Fruit fly (Drosophila melanogaster) whole organism, pupa: ENCODE data around the gene CG1092.

Source experiments
- CG12605 ChIP-seq: fragments of 200-800 bp; sonication (Bioruptor generic); IDR thresholded peaks from 2 replicates; pipeline ENCODE4 v1.3.6; 2022; ENCODE audit warnings: missing biosample characterization, missing genetic modification characterization
- CG17806 ChIP-seq: fragments of 200-800 bp; sonication (Bioruptor generic); optimal IDR thresholded peaks from 2 replicates; lab custom pipeline; 2018; ENCODE audit warnings: missing biosample characterization, mild to moderate bottlenecking, missing genetic modification characterization, moderate library complexity
- CG34367 ChIP-seq: fragments of 200-800 bp; sonication (Bioruptor generic); optimal IDR thresholded peaks from 2 replicates; lab custom pipeline; 2018; ENCODE audit warnings: missing biosample characterization, mild to moderate bottlenecking, missing genetic modification characterization
- CG4496 ChIP-seq: fragments of 200-800 bp; sonication (Bioruptor generic); IDR thresholded peaks from 3 replicates; pipeline ENCODE4 v1.3.6; 2022; ENCODE audit warnings: missing biosample characterization, missing genetic modification characterization
- CG8301 ChIP-seq: fragments of 200-800 bp; sonication (Bioruptor generic); optimal IDR thresholded peaks from 2 replicates; lab custom pipeline; 2018; ENCODE audit warnings: missing biosample characterization, mild to moderate bottlenecking, missing genetic modification characterization
- CG9948 ChIP-seq: fragments of 200-800 bp; sonication (Bioruptor generic); optimal IDR thresholded peaks from 2 replicates; lab custom pipeline; 2018; ENCODE audit warnings: missing biosample characterization, mild to moderate bottlenecking, missing genetic modification characterization, moderate library complexity
- D1 ChIP-seq: fragments of 200-800 bp; sonication (Bioruptor generic); optimal IDR thresholded peaks from 2 replicates; lab custom pipeline; 2018; ENCODE audit warnings: missing biosample characterization, mild to moderate bottlenecking, missing genetic modification characterization, moderate library complexity
- EcR ChIP-seq: fragments of 200-800 bp; sonication (Bioruptor generic); optimal IDR thresholded peaks from 3 replicates; lab custom pipeline; 2019; ENCODE audit warnings: missing biosample characterization, missing genetic modification characterization, mild to moderate bottlenecking, moderate library complexity, missing genetic modification reagents
- Ets98B ChIP-seq: fragments of 200-800 bp; sonication (Bioruptor generic); IDR thresholded peaks from 2 replicates; pipeline ENCODE4 v1.3.6; 2022; ENCODE audit warnings: missing biosample characterization, missing genetic modification characterization
- Pif1A ChIP-seq: fragments of 200-800 bp; sonication (Bioruptor generic); optimal IDR thresholded peaks from 3 replicates; lab custom pipeline; 2016; ENCODE audit warnings: missing biosample characterization, missing genetic modification characterization

DNA sequence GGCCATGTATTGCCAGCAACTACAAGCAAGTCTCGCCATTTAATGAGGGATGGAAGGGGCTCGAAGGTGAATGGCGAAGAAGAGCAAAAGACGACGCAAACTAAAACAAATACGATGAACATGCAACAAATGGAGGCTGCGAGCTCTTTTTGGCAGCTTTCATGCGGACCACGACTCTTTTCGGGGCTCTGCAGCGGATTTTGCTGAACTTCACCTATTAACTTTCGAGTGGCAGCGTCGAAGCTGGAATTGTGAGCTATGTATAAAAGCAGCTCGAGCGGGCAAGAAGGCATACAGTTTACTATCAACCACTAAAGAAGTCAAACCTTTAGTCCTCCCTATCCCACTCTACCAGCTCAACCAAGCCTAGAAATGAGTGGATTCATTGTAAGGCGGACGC lies 12.2 kb upstream of the CG1092 start, which contains the start of gene TwdlV:
- TF ChIP-seq D1 (tag; lab: Kevin White, UChicago) (no peak), Pif1A (GFP tag; lab: Kevin White, UChicago) (no peak), CG34367 (tag; lab: Kevin White, UChicago) (no peak), EcR (GFP tag; lab: Kevin White, UChicago) (no peak), CG4496 (GFP tag; lab: Robert Waterston, UW) (no peak), CG8301 (no peak), Ets98B (no peak), CG9948 (tag; lab: Kevin White, UChicago) (no peak), CG17806 (tag; lab: Kevin White, UChicago) (no peak), CG12605 (GFP tag; lab: Robert Waterston, UW) (no peak)
